Fruit fly (Drosophila melanogaster) whole organism, embryonic: Measurements from ENCODE around the gene Ir67a.

Experiments
- Adf1 ChIP-seq: fragments of 200-800 bp; sonication (Bioruptor generic); IDR thresholded peaks from 2 replicates; pipeline ENCODE4 v1.3.6; 2022; ENCODE audit warnings: missing biosample characterization, missing genetic modification characterization
- B-H2 ChIP-seq: fragments of 200-800 bp; sonication (Bioruptor generic); optimal IDR thresholded peaks from 2 replicates; lab custom pipeline; 2018; ENCODE audit warnings: missing biosample characterization, mild to moderate bottlenecking, missing genetic modification characterization
- Bgb ChIP-seq: fragments of 200-800 bp; sonication (Bioruptor generic); IDR thresholded peaks from 2 replicates; pipeline ENCODE4 v1.3.6; 2022; ENCODE audit warnings: missing biosample characterization, missing genetic modification characterization; ENCODE audit not compliant: partially characterized antibody
- CG11695 ChIP-seq: fragments of 200-800 bp; sonication (Bioruptor generic); IDR thresholded peaks from 3 replicates; pipeline ENCODE4 v1.3.6; 2022; ENCODE audit warnings: missing biosample characterization, missing genetic modification characterization
- CG12219 ChIP-seq: fragments of 200-800 bp; sonication (Bioruptor generic); optimal IDR thresholded peaks from 3 replicates; lab custom pipeline; 2018; ENCODE audit warnings: missing biosample characterization, mild to moderate bottlenecking, missing genetic modification characterization
- CG1233 ChIP-seq: fragments of 200-800 bp; sonication (Bioruptor generic); optimal IDR thresholded peaks from 4 replicates; lab custom pipeline; 2018; ENCODE audit warnings: missing biosample characterization, mild to moderate bottlenecking, missing genetic modification characterization
- CG12769 ChIP-seq: fragments of 200-800 bp; sonication (Bioruptor generic); optimal IDR thresholded peaks from 2 replicates; lab custom pipeline; 2019; ENCODE audit warnings: missing biosample characterization, mild to moderate bottlenecking, missing genetic modification characterization, moderate library complexity
- CG13287 ChIP-seq: fragments of 200-800 bp; sonication (Bioruptor generic); IDR thresholded peaks from 2 replicates; pipeline ENCODE4 v1.3.6; 2022; ENCODE audit warnings: missing biosample characterization, missing genetic modification characterization; ENCODE audit not compliant: partially characterized antibody
- CG13296 ChIP-seq: fragments of 200-800 bp; sonication (Bioruptor generic); optimal IDR thresholded peaks from 3 replicates; lab custom pipeline; 2018; ENCODE audit warnings: missing biosample characterization, mild to moderate bottlenecking, missing genetic modification characterization
- CG14014 ChIP-seq: fragments of 200-800 bp; sonication (Bioruptor generic); IDR thresholded peaks from 2 replicates; pipeline ENCODE4 v1.3.6; 2022; ENCODE audit warnings: missing biosample characterization, missing genetic modification characterization
- CG31365 ChIP-seq: fragments of 200-800 bp; sonication (Bioruptor generic); optimal IDR thresholded peaks from 2 replicates; lab custom pipeline; 2018; ENCODE audit warnings: missing biosample characterization, mild to moderate bottlenecking, missing genetic modification characterization
- CG3281 ChIP-seq: fragments of 200-800 bp; sonication (Bioruptor generic); optimal IDR thresholded peaks from 3 replicates; lab custom pipeline; 2017; ENCODE audit warnings: missing biosample characterization, mild to moderate bottlenecking, missing genetic modification characterization
- CG5180 ChIP-seq: fragments of 200-800 bp; sonication (Bioruptor generic); optimal IDR thresholded peaks from 3 replicates; lab custom pipeline; 2017; ENCODE audit warnings: missing biosample characterization, missing genetic modification characterization, mild to moderate bottlenecking, moderate library complexity, missing genetic modification reagents
- CG6254 ChIP-seq: fragments of 200-800 bp; sonication (Bioruptor generic); optimal IDR thresholded peaks from 3 replicates; lab custom pipeline; 2017; ENCODE audit warnings: mild to moderate bottlenecking, missing biosample characterization, missing genetic modification reagents, missing genetic modification characterization
- CG6854 ChIP-seq: fragments of 200-800 bp; sonication (Bioruptor generic); optimal IDR thresholded peaks from 3 replicates; lab custom pipeline; 2017; ENCODE audit warnings: missing biosample characterization, mild to moderate bottlenecking, missing genetic modification characterization
- CG7745 ChIP-seq: fragments of 200-800 bp; sonication (Bioruptor generic); optimal IDR thresholded peaks from 2 replicates; lab custom pipeline; 2018; ENCODE audit warnings: missing biosample characterization, mild to moderate bottlenecking, missing genetic modification characterization, moderate library complexity
- CG7987 ChIP-seq: fragments of 200-800 bp; sonication (Bioruptor generic); optimal IDR thresholded peaks from 2 replicates; lab custom pipeline; 2018; ENCODE audit warnings: missing biosample characterization, mild to moderate bottlenecking, missing genetic modification characterization, moderate library complexity
- CG8290 ChIP-seq, 3 experiments: fragments of 200-800 bp; sonication (Bioruptor generic); optimal IDR thresholded peaks; 2 replicates each; lab custom pipeline; 2016 to 2019; ENCODE audit warnings: missing biosample characterization in 3 of 3, missing genetic modification characterization in 3 of 3, mild to moderate bottlenecking in 2 of 3, moderate library complexity in 1 of 3
- CG8765 ChIP-seq: fragments of 200-800 bp; sonication (Bioruptor generic); IDR thresholded peaks from 2 replicates; pipeline ENCODE4 v1.3.6; 2022; ENCODE audit warnings: missing biosample characterization, missing genetic modification characterization
- Dll ChIP-seq: fragments of 200-800 bp; sonication (Bioruptor generic); IDR thresholded peaks from 4 replicates; pipeline ENCODE4 v1.3.6; 2022; ENCODE audit warnings: missing biosample characterization, missing genetic modification characterization; ENCODE audit not compliant: partially characterized antibody
- Fer1 ChIP-seq: fragments of 200-800 bp; sonication (Bioruptor generic); optimal IDR thresholded peaks from 2 replicates; lab custom pipeline; 2017; ENCODE audit warnings: missing biosample characterization, mild to moderate bottlenecking, missing genetic modification characterization
- H2.0 ChIP-seq: fragments of 200-800 bp; sonication (Bioruptor generic); IDR thresholded peaks from 2 replicates; pipeline ENCODE4 v1.3.6; 2022; ENCODE audit warnings: missing biosample characterization, missing genetic modification characterization
- Lhr ChIP-seq: fragments of 200-800 bp; sonication (Bioruptor generic); optimal IDR thresholded peaks from 3 replicates; lab custom pipeline; 2017; ENCODE audit warnings: mild to moderate bottlenecking, missing biosample characterization, missing genetic modification reagents, missing genetic modification characterization
- Nf-YA ChIP-seq: fragments of 200-800 bp; sonication (Bioruptor generic); IDR thresholded peaks from 2 replicates; pipeline ENCODE4 v1.3.6; 2022; ENCODE audit warnings: missing biosample characterization, missing genetic modification characterization
- Six4 ChIP-seq: fragments of 200-800 bp; sonication (Bioruptor generic); optimal IDR thresholded peaks from 2 replicates; lab custom pipeline; 2016; ENCODE audit warnings: missing biosample characterization, missing genetic modification characterization
- Stat92E ChIP-seq, 3 experiments: fragments of >200 bp in 2 of 3; fragments of 200-800 bp in 1 of 3; sonication (Bioruptor generic) in 1 of 3; optimal IDR thresholded peaks; 2 replicates each; lab custom pipeline; 2017 to 2019; ENCODE audit warnings: missing biosample characterization in 3 of 3, missing genetic modification characterization in 3 of 3, mild to moderate bottlenecking in 1 of 3, moderate library complexity in 1 of 3
- Trl ChIP-seq, 3 experiments: fragments of >200 bp in 2 of 3; fragments of 200-800 bp in 1 of 3; sonication (Bioruptor generic) in 1 of 3; optimal IDR thresholded peaks; 2 replicates in 1 of 3; 3 replicates in 2 of 3; lab custom pipeline; 2016 to 2017; ENCODE audit warnings: missing biosample characterization in 1 of 3, missing genetic modification characterization in 1 of 3
- bbx ChIP-seq: fragments of 200-800 bp; sonication (Bioruptor generic); IDR thresholded peaks from 2 replicates; pipeline ENCODE4 v1.3.6; 2022; ENCODE audit warnings: missing biosample characterization, missing genetic modification characterization; ENCODE audit not compliant: partially characterized antibody
- caup ChIP-seq: fragments of 200-800 bp; sonication (Bioruptor generic); optimal IDR thresholded peaks from 3 replicates; lab custom pipeline; 2017; ENCODE audit warnings: missing biosample characterization, mild to moderate bottlenecking, missing genetic modification characterization, moderate library complexity; ENCODE audit not compliant: severe bottlenecking
- chinmo ChIP-seq: fragments of 200-800 bp; sonication (Bioruptor generic); IDR thresholded peaks from 4 replicates; pipeline ENCODE4 v1.3.6; 2022; ENCODE audit warnings: missing biosample characterization, missing genetic modification characterization; ENCODE audit not compliant: partially characterized antibody
- ci ChIP-seq: fragments of 200-800 bp; sonication (Bioruptor generic); IDR thresholded peaks from 3 replicates; pipeline ENCODE4 v1.3.6; 2022; ENCODE audit warnings: missing biosample characterization, missing genetic modification characterization
- crol ChIP-seq: fragments of 200-800 bp; sonication (Bioruptor generic); IDR thresholded peaks from 2 replicates; pipeline ENCODE4 v1.3.6; 2022; ENCODE audit warnings: missing biosample characterization, missing genetic modification characterization
- dpn ChIP-seq, 2 experiments: fragments of 200-800 bp; sonication (Bioruptor generic); optimal IDR thresholded peaks; 3 replicates each; lab custom pipeline; 2016; ENCODE audit warnings: missing biosample characterization in 2 of 2, missing genetic modification characterization in 2 of 2
- fd64A ChIP-seq: fragments of 200-800 bp; sonication (Bioruptor generic); optimal IDR thresholded peaks from 3 replicates; lab custom pipeline; 2018; ENCODE audit warnings: missing biosample characterization, mild to moderate bottlenecking, missing genetic modification characterization
- ftz-f1 ChIP-seq: fragments of 200-800 bp; sonication (Bioruptor generic); optimal IDR thresholded peaks from 2 replicates; lab custom pipeline; 2016; ENCODE audit warnings: missing biosample characterization, missing genetic modification characterization
- gem ChIP-seq: fragments of 200-800 bp; sonication (Bioruptor generic); optimal IDR thresholded peaks from 2 replicates; lab custom pipeline; 2019; ENCODE audit warnings: missing biosample characterization, mild to moderate bottlenecking, missing genetic modification characterization, moderate library complexity
- gt ChIP-seq: fragments of 200-800 bp; sonication (Bioruptor generic); IDR thresholded peaks from 2 replicates; pipeline ENCODE4 v1.3.6; 2022; ENCODE audit warnings: missing biosample characterization, missing genetic modification characterization
- kah ChIP-seq: fragments of 200-800 bp; sonication (Bioruptor generic); optimal IDR thresholded peaks from 2 replicates; lab custom pipeline; 2018; ENCODE audit warnings: missing biosample characterization, mild to moderate bottlenecking, missing genetic modification characterization
- lbe ChIP-seq: fragments of 200-800 bp; sonication (Bioruptor generic); optimal IDR thresholded peaks from 2 replicates; lab custom pipeline; 2016; ENCODE audit warnings: missing biosample characterization, mild to moderate bottlenecking, missing genetic modification characterization
- odd ChIP-seq: fragments of 200-800 bp; sonication (Bioruptor generic); optimal IDR thresholded peaks from 2 replicates; lab custom pipeline; 2017; ENCODE audit warnings: missing biosample characterization, mild to moderate bottlenecking, missing genetic modification characterization
- sd ChIP-seq: fragments of 200-800 bp; sonication (Bioruptor generic); optimal IDR thresholded peaks from 3 replicates; lab custom pipeline; 2018; ENCODE audit warnings: missing biosample characterization, mild to moderate bottlenecking, missing genetic modification characterization, moderate library complexity
- sna ChIP-seq: fragments of 200-800 bp; sonication (Bioruptor generic); IDR thresholded peaks from 2 replicates; pipeline ENCODE4 v1.3.6; 2022; ENCODE audit warnings: missing biosample characterization, missing genetic modification characterization; ENCODE audit not compliant: partially characterized antibody
- stc ChIP-seq: fragments of 200-800 bp; sonication (Bioruptor generic); IDR thresholded peaks from 2 replicates; pipeline ENCODE4 v1.3.6; 2022; ENCODE audit warnings: missing biosample characterization, missing genetic modification characterization
- tx ChIP-seq: fragments of 200-800 bp; sonication (Bioruptor generic); optimal IDR thresholded peaks from 2 replicates; lab custom pipeline; 2016; ENCODE audit warnings: missing biosample characterization, missing genetic modification characterization
- unc-4 ChIP-seq: fragments of 200-800 bp; sonication (Bioruptor generic); IDR thresholded peaks from 2 replicates; pipeline ENCODE4 v1.3.6; 2022; ENCODE audit warnings: missing biosample characterization, missing genetic modification characterization; ENCODE audit not compliant: partially characterized antibody
- vvl ChIP-seq: fragments of 200-800 bp; sonication (Bioruptor generic); IDR thresholded peaks from 2 replicates; pipeline ENCODE4 v1.3.6; 2022; ENCODE audit warnings: missing biosample characterization, missing genetic modification characterization
- yki ChIP-seq: fragments of >200 bp; optimal IDR thresholded peaks from 3 replicates; lab custom pipeline; 2018
- zen2 ChIP-seq: fragments of 200-800 bp; sonication (Bioruptor generic); IDR thresholded peaks from 3 replicates; pipeline ENCODE4 v1.3.6; 2022; ENCODE audit warnings: missing biosample characterization, missing genetic modification characterization; ENCODE audit not compliant: partially characterized antibody

Gene Ir67a

DNA sequence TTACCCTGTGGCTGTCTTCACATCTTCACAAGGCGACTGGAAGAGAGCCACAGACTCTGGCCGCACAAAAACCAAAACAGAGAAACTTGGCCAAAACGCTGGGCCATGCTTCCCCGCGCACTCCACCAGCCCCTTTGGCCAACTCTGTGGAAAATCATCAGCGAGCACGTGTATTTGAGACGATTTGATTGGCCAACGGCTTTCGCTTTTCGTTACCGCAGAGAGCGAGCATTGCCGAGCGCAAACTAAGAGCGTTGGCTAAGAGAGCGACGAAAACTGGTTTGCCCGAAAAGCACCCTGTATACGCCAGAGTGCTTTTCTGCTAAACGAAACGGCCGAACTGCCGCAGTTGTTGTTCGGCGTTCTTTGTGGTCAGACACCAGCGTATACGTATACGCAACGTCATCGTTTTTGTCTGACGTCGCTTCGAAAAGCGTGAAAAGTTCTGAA, 3.1 kb upstream of the Ir67a start, which contains the start of gene CG42673:
Gene CG42673 (plus strand): TSS at position 346 of the 450 bp plus-strand sequence.
- TF ChIP-seq Lhr (GFP tag; lab: Kevin White, UChicago): no peak
- TF ChIP-seq gem: no peak
- peak; percentile 66; the same call in 1 of the 2 replicates for TF ChIP-seq sna
- peak; percentile 16 for TF ChIP-seq kah
- TF ChIP-seq chinmo: peak; percentile 84; the same call in 2 of the 4 replicates
- TF ChIP-seq CG11695 (GFP tag; lab: Robert Waterston, UW): no peak
- peak; percentile 33 for TF ChIP-seq CG31365 (tag; lab: Kevin White, UChicago)
- peak; percentile 98 for TF ChIP-seq crol (GFP tag; lab: Robert Waterston, UW)
- TF ChIP-seq CG12219 (GFP tag; lab: Kevin White, UChicago): no peak
- peak; percentile 62 for TF ChIP-seq CG13287
- peak; percentile 26 for TF ChIP-seq CG6854 (GFP tag; lab: Kevin White, UChicago)
- TF ChIP-seq ftz-f1 (GFP tag; lab: Kevin White, UChicago): peak; percentile 11
- peak; percentile 63 for TF ChIP-seq Fer1 (GFP tag; lab: Kevin White, UChicago)
- peak; percentile 50; the same call in 1 of the 2 replicates for TF ChIP-seq unc-4 (GFP tag; lab: Robert Waterston, UW)
- peak; percentile 45; the same call in 2 of the 3 replicates for TF ChIP-seq ci
- TF ChIP-seq CG13296 (GFP tag; lab: Kevin White, UChicago): peak; percentile 29
- peak; percentile 33 for TF ChIP-seq yki (lab: Kevin White, UChicago)
- no peak for TF ChIP-seq Six4 (GFP tag; lab: Kevin White, UChicago)
- TF ChIP-seq CG8290 (GFP tag; optimal IDR thresholded peaks at IDR 0.05; lab: Kevin White, UChicago): no peak
- peak in 1 of 2 experiments; percentile 19 for TF ChIP-seq CG8290 (tag; optimal IDR thresholded peaks at IDR 0.05; lab: Kevin White, UChicago)
- TF ChIP-seq fd64A: no peak
- peak; percentile 36 for TF ChIP-seq CG12769
- TF ChIP-seq CG8765 (GFP tag; lab: Robert Waterston, UW): no peak
- TF ChIP-seq CG3281 (GFP tag; lab: Kevin White, UChicago): peak; percentile 46
- peak; percentile 69 for TF ChIP-seq zen2
- TF ChIP-seq caup: peak; percentile 11
- 0 out of 2 replicates have a peak, but pooled peaks have one; percentile 23 for TF ChIP-seq bbx (GFP tag; lab: Robert Waterston, UW)
- TF ChIP-seq H2.0 (GFP tag; lab: Robert Waterston, UW): no peak
- peak; percentile 83 for TF ChIP-seq Nf-YA (GFP tag; lab: Robert Waterston, UW)
- no peak for TF ChIP-seq dpn (GFP tag; optimal IDR thresholded peaks at IDR 0.05; lab: Kevin White, UChicago)
- no peak for TF ChIP-seq CG1233 (GFP tag; lab: Kevin White, UChicago)
- no peak for TF ChIP-seq tx (GFP tag; lab: Kevin White, UChicago)
- TF ChIP-seq Dll (GFP tag; lab: Robert Waterston, UW): peak; percentile 56; the same call in 2 of the 4 replicates
- peak; percentile 5 for TF ChIP-seq CG5180 (GFP tag; lab: Kevin White, UChicago)
- peak; percentile 86 to 89 for TF ChIP-seq Trl (optimal IDR thresholded peaks at IDR 0.05; lab: Kevin White, UChicago)
- TF ChIP-seq Trl (GFP tag; optimal IDR thresholded peaks at IDR 0.05; lab: Kevin White, UChicago): peak; percentile 15
- no peak for TF ChIP-seq lbe (GFP tag; lab: Kevin White, UChicago)
- TF ChIP-seq CG7745: no peak
- TF ChIP-seq Bgb (GFP tag; lab: Robert Waterston, UW): peak; percentile 55
- peak in 1 of 3 experiments; percentile 33 for TF ChIP-seq Stat92E (GFP tag; optimal IDR thresholded peaks at IDR 0.05; lab: Kevin White, UChicago)
- no peak for TF ChIP-seq gt (GFP tag; lab: Robert Waterston, UW)
- peak; percentile 39 for TF ChIP-seq Adf1 (GFP tag; lab: Robert Waterston, UW)
- peak; percentile 14 for TF ChIP-seq sd (tag; lab: Kevin White, UChicago)
- peak; percentile 3 for TF ChIP-seq B-H2 (GFP tag; lab: Kevin White, UChicago)
- 0 out of 2 replicates have a peak, but pooled peaks have one; percentile 14 for TF ChIP-seq stc
- TF ChIP-seq CG14014 (GFP tag; lab: Robert Waterston, UW): no peak
- TF ChIP-seq odd (GFP tag; lab: Kevin White, UChicago): peak; percentile 26
- 0 out of 2 replicates have a peak, but pooled peaks have one; percentile 34 for TF ChIP-seq vvl
- TF ChIP-seq CG7987 (GFP tag; lab: Kevin White, UChicago): peak; percentile 8
- peak; percentile 98 for TF ChIP-seq CG6254
